Worm (Caenorhabditis elegans): ENCODE measurements around the gene T07F12.4.

DNA sequence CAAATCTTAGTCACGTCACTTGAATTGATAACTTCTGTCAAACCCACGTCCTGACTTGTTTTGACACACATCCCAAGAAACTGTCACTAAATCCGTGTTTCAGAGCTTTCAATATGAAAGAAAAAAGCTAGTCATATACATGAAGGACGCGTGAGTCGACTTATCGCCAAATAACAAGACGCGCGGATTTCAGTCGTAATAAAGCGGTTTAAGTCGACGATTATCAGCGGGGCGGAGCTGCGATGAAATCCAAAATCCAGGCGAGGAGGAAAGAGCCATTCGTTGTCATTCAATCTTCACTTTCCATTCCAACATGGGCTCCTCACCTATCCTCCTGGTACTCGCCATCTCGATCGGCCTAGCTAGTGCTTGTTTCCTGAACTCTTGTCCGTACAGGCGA, 34.8 kb downstream of the T07F12.4 start, which contains the start of gene ntc-1:
- no peak for TF ChIP-seq ama-1 (optimal IDR thresholded peaks at IDR 0.05)
- TF ChIP-seq nhr-25 (tag; optimal IDR thresholded peaks at IDR 0.05): no peak
- no peak for TF ChIP-seq egl-27 (tag; optimal IDR thresholded peaks at IDR 0.05)
- no peak for TF ChIP-seq nhr-11 (tag; optimal IDR thresholded peaks at IDR 0.05)

All from whole organism, L2 larva.